Fruit fly (Drosophila melanogaster) ovary, adult (tissue): Measurements from ENCODE around the gene CG7903.

Source experiments
- CG17801 ChIP-seq: fragments of 200-800 bp; optimal IDR thresholded peaks from 2 replicates; lab custom pipeline; 2019; ENCODE audit warnings: missing biosample characterization, mild to moderate bottlenecking, missing genetic modification characterization, moderate library complexity; ENCODE audit not compliant: partially characterized antibody

The CG7903 gene

dm6 chr3R:29978595-29978994 is 16.4 kb downstream of the CG7903 start:
- TF ChIP-seq CG17801 (GFP tag; lab: Kevin White, UChicago) = no peak

- no peak for TF ChIP-seq CG17801 (GFP tag; lab: Kevin White, UChicago)
Observed at dm6 chr3R:29969347-29969746, 25.7 kb downstream of the CG7903 start, which contains the start of gene TkR99D. Gene TkR99D, minus strand, starts transcription at chr3R:29969447.

dm6 chr3R:29963102-29963501 is 31.9 kb downstream of the CG7903 start:
- no peak for TF ChIP-seq CG17801 (GFP tag; lab: Kevin White, UChicago)

- TF ChIP-seq CG17801 (GFP tag; lab: Kevin White, UChicago) = no peak
Observed at dm6 chr3R:29959329-29959728, 35.7 kb downstream of the CG7903 start.
